Worm (Caenorhabditis elegans): ENCODE measurements around the gene unc-112.

- TF ChIP-seq bed-3 (GFP tag; optimal IDR thresholded peaks at IDR 0.05) (no peak), sem-2 (GFP tag; optimal IDR thresholded peaks at IDR 0.05) (no peak), ztf-11 (tag; optimal IDR thresholded peaks at IDR 0.05) (no peak), pha-4 (tag; optimal IDR thresholded peaks at IDR 0.05) (no peak), nhr-237 (tag; optimal IDR thresholded peaks at IDR 0.05) (no peak), nhr-28 (tag; optimal IDR thresholded peaks at IDR 0.05) (no peak), unc-39 (tag; optimal IDR thresholded peaks at IDR 0.05) (no peak), sptf-1 (tag; optimal IDR thresholded peaks at IDR 0.05) (no peak), elt-1 (tag; optimal IDR thresholded peaks at IDR 0.05; ENCODE audit: borderline replicate concordance, insufficient read depth) (no peak), nhr-12 (tag; optimal IDR thresholded peaks at IDR 0.05) (no peak), M03D4.4 (tag; optimal IDR thresholded peaks at IDR 0.05) (no peak), snpc-4 (tag; optimal IDR thresholded peaks at IDR 0.05) (no peak), unc-62 (GFP tag; optimal IDR thresholded peaks at IDR 0.05) (no peak)
Measured at ce11 chrV:14678298-14678697, 18.2 kb downstream of the unc-112 start.
